Fruit fly (Drosophila melanogaster) whole organism, embryonic: Measurements from ENCODE around the gene gogo.

Source experiments
- Bgb ChIP-seq: fragments of 200-800 bp; sonication (Bioruptor generic); IDR thresholded peaks from 2 replicates; pipeline ENCODE4 v1.3.6; 2022; ENCODE audit warnings: missing biosample characterization, missing genetic modification characterization; ENCODE audit not compliant: partially characterized antibody
- Bteb2 ChIP-seq: fragments of 200-800 bp; sonication (Bioruptor generic); optimal IDR thresholded peaks from 2 replicates; lab custom pipeline; 2016; ENCODE audit warnings: missing biosample characterization, missing genetic modification characterization
- CG11456 ChIP-seq: fragments of 200-800 bp; sonication (Bioruptor generic); IDR thresholded peaks from 3 replicates; pipeline ENCODE4 v1.3.6; 2022; ENCODE audit warnings: missing biosample characterization, missing genetic modification characterization
- CG12236 ChIP-seq: fragments of 200-800 bp; sonication (Bioruptor generic); optimal IDR thresholded peaks from 2 replicates; lab custom pipeline; 2016; ENCODE audit warnings: missing biosample characterization, missing genetic modification characterization
- CG1233 ChIP-seq: fragments of 200-800 bp; sonication (Bioruptor generic); optimal IDR thresholded peaks from 4 replicates; lab custom pipeline; 2018; ENCODE audit warnings: missing biosample characterization, mild to moderate bottlenecking, missing genetic modification characterization
- CG12659 ChIP-seq: fragments of 200-800 bp; sonication (Bioruptor generic); optimal IDR thresholded peaks from 3 replicates; lab custom pipeline; 2017; ENCODE audit warnings: mild to moderate bottlenecking, missing biosample characterization, missing genetic modification reagents, missing genetic modification characterization
- CG13287 ChIP-seq: fragments of 200-800 bp; sonication (Bioruptor generic); IDR thresholded peaks from 2 replicates; pipeline ENCODE4 v1.3.6; 2022; ENCODE audit warnings: missing biosample characterization, missing genetic modification characterization; ENCODE audit not compliant: partially characterized antibody
- CG13894 ChIP-seq: fragments of 200-800 bp; sonication (Bioruptor generic); optimal IDR thresholded peaks from 3 replicates; lab custom pipeline; 2018; ENCODE audit warnings: missing biosample characterization, mild to moderate bottlenecking, missing genetic modification characterization, moderate library complexity
- CG15601 ChIP-seq: fragments of 200-800 bp; sonication (Bioruptor generic); optimal IDR thresholded peaks from 3 replicates; lab custom pipeline; 2019; ENCODE audit warnings: missing biosample characterization, mild to moderate bottlenecking, missing genetic modification characterization, moderate library complexity
- CG16813 ChIP-seq: fragments of 200-800 bp; sonication (Bioruptor generic); IDR thresholded peaks from 3 replicates; pipeline ENCODE4 v1.3.6; 2022; ENCODE audit warnings: missing biosample characterization, missing genetic modification characterization; ENCODE audit not compliant: partially characterized antibody
- CG18262 ChIP-seq: fragments of 200-800 bp; optimal IDR thresholded peaks from 3 replicates; lab custom pipeline; 2019; ENCODE audit warnings: missing biosample characterization, mild to moderate bottlenecking, missing genetic modification characterization, moderate library complexity
- CG2712 ChIP-seq: fragments of 200-800 bp; optimal IDR thresholded peaks from 3 replicates; lab custom pipeline; 2019; ENCODE audit warnings: missing biosample characterization, mild to moderate bottlenecking, missing genetic modification characterization, moderate library complexity
- CG31365 ChIP-seq: fragments of 200-800 bp; sonication (Bioruptor generic); optimal IDR thresholded peaks from 2 replicates; lab custom pipeline; 2018; ENCODE audit warnings: missing biosample characterization, mild to moderate bottlenecking, missing genetic modification characterization
- CG33213 ChIP-seq: fragments of 200-800 bp; sonication (Bioruptor generic); optimal IDR thresholded peaks from 3 replicates; lab custom pipeline; 2016; ENCODE audit warnings: missing biosample characterization, missing genetic modification characterization
- CG4424 ChIP-seq: fragments of 200-800 bp; sonication (Bioruptor generic); optimal IDR thresholded peaks from 3 replicates; lab custom pipeline; 2016; ENCODE audit warnings: missing biosample characterization, missing genetic modification characterization
- CG4854 ChIP-seq: fragments of 200-800 bp; sonication (Bioruptor generic); optimal IDR thresholded peaks from 2 replicates; lab custom pipeline; 2016; ENCODE audit warnings: missing biosample characterization, missing genetic modification characterization, inconsistent platforms
- CG6654 ChIP-seq: fragments of 200-800 bp; sonication (Bioruptor generic); optimal IDR thresholded peaks from 2 replicates; lab custom pipeline; 2017; ENCODE audit warnings: missing biosample characterization, mild to moderate bottlenecking, missing genetic modification characterization
- CG7963 ChIP-seq: fragments of 200-800 bp; sonication (Bioruptor generic); IDR thresholded peaks from 3 replicates; pipeline ENCODE4 v1.3.6; 2022; ENCODE audit warnings: missing biosample characterization, missing genetic modification characterization; ENCODE audit not compliant: partially characterized antibody
- CG9437 ChIP-seq: fragments of 200-800 bp; sonication (Bioruptor generic); optimal IDR thresholded peaks from 2 replicates; lab custom pipeline; 2018; ENCODE audit warnings: missing biosample characterization, mild to moderate bottlenecking, missing genetic modification characterization
- CG9727 ChIP-seq: fragments of 200-800 bp; sonication (Bioruptor generic); optimal IDR thresholded peaks from 3 replicates; lab custom pipeline; 2017; ENCODE audit warnings: missing biosample characterization, mild to moderate bottlenecking, missing genetic modification characterization
- CrebB ChIP-seq: fragments of 200-800 bp; sonication (Bioruptor generic); optimal IDR thresholded peaks from 3 replicates; lab custom pipeline; 2018; ENCODE audit warnings: missing biosample characterization, mild to moderate bottlenecking, missing genetic modification characterization
- Dp ChIP-seq: fragments of 200-800 bp; sonication (Bioruptor generic); optimal IDR thresholded peaks from 2 replicates; lab custom pipeline; 2018; ENCODE audit warnings: missing biosample characterization, mild to moderate bottlenecking, missing genetic modification characterization, moderate library complexity
- Ets65A ChIP-seq: fragments of 200-800 bp; sonication (Bioruptor generic); peaks from one replicate; lab custom pipeline; 2016; ENCODE audit warnings: missing biosample characterization, missing genetic modification characterization
- Ets97D ChIP-seq: fragments of 200-800 bp; sonication (Bioruptor generic); optimal IDR thresholded peaks from 3 replicates; lab custom pipeline; 2016; ENCODE audit warnings: missing biosample characterization, missing genetic modification characterization
- Gsc ChIP-seq: fragments of 200-800 bp; sonication (Bioruptor generic); IDR thresholded peaks from 2 replicates; pipeline ENCODE4 v1.3.6; 2022; ENCODE audit warnings: missing biosample characterization, missing genetic modification characterization
- H15 ChIP-seq: fragments of 200-800 bp; sonication (Bioruptor generic); IDR thresholded peaks from 3 replicates; pipeline ENCODE4 v1.3.6; 2022; ENCODE audit warnings: missing biosample characterization, missing genetic modification characterization
- HLH54F ChIP-seq: fragments of 200-800 bp; sonication (Bioruptor generic); optimal IDR thresholded peaks from 3 replicates; lab custom pipeline; 2016; ENCODE audit warnings: missing biosample characterization, missing genetic modification characterization
- MBD-R2 ChIP-seq: fragments of 200-800 bp; sonication (Bioruptor generic); IDR thresholded peaks from 2 replicates; pipeline ENCODE4 v1.3.6; 2022; ENCODE audit warnings: missing biosample characterization, missing genetic modification characterization
- Med ChIP-seq: fragments of 200-800 bp; sonication (Bioruptor generic); peaks from one replicate; lab custom pipeline; 2016; ENCODE audit warnings: missing biosample characterization, missing genetic modification characterization, mild to moderate bottlenecking, inconsistent platforms, moderate library complexity
- Myb ChIP-seq: fragments of 200-800 bp; sonication (Bioruptor generic); optimal IDR thresholded peaks from 2 replicates; lab custom pipeline; 2016; ENCODE audit warnings: missing biosample characterization, missing genetic modification characterization
- cas ChIP-seq: fragments of 200-800 bp; sonication (Bioruptor generic); IDR thresholded peaks from 2 replicates; pipeline ENCODE4 v1.3.6; 2022; ENCODE audit warnings: missing biosample characterization, missing genetic modification characterization
- gfzf ChIP-seq: fragments of 200-800 bp; sonication (Bioruptor generic); optimal IDR thresholded peaks from 2 replicates; lab custom pipeline; 2016; ENCODE audit warnings: missing biosample characterization, mild to moderate bottlenecking, missing genetic modification characterization, moderate library complexity
- grau ChIP-seq: fragments of 200-800 bp; optimal IDR thresholded peaks from 3 replicates; lab custom pipeline; 2019; ENCODE audit warnings: missing biosample characterization, mild to moderate bottlenecking, missing genetic modification characterization, moderate library complexity
- her ChIP-seq: fragments of 200-800 bp; sonication (Bioruptor generic); optimal IDR thresholded peaks from 2 replicates; lab custom pipeline; 2016; ENCODE audit warnings: missing biosample characterization, missing genetic modification characterization
- insv ChIP-seq, 2 experiments: fragments of 200-800 bp; sonication (Bioruptor generic); optimal IDR thresholded peaks; 3 replicates each; lab custom pipeline; 2016 to 2018; ENCODE audit warnings: missing biosample characterization in 2 of 2, missing genetic modification characterization in 2 of 2
- ken ChIP-seq: fragments of 200-800 bp; sonication (Bioruptor generic); IDR thresholded peaks from 3 replicates; pipeline ENCODE4 v1.3.6; 2022; ENCODE audit warnings: missing biosample characterization, missing genetic modification characterization
- lola ChIP-seq, 3 experiments: fragments of >200 bp in 2 of 3; fragments of 200-800 bp in 1 of 3; sonication (Bioruptor generic) in 1 of 3; optimal IDR thresholded peaks; 2 replicates each; lab custom pipeline; 2017 to 2019; ENCODE audit warnings: missing biosample characterization in 3 of 3, missing genetic modification characterization in 3 of 3, mild to moderate bottlenecking in 1 of 3, moderate library complexity in 1 of 3
- nau ChIP-seq: fragments of 200-800 bp; sonication (Bioruptor generic); optimal IDR thresholded peaks from 3 replicates; lab custom pipeline; 2017; ENCODE audit warnings: missing biosample characterization, mild to moderate bottlenecking, missing genetic modification characterization, missing genetic modification reagents
- nerfin-1 ChIP-seq: fragments of 200-800 bp; sonication (Bioruptor generic); optimal IDR thresholded peaks from 3 replicates; lab custom pipeline; 2019; ENCODE audit warnings: missing biosample characterization, mild to moderate bottlenecking, missing genetic modification characterization, moderate library complexity
- nom ChIP-seq: fragments of 200-800 bp; sonication (Bioruptor generic); optimal IDR thresholded peaks from 2 replicates; lab custom pipeline; 2017; ENCODE audit warnings: missing biosample characterization, missing genetic modification characterization, mild to moderate bottlenecking, moderate library complexity, missing genetic modification reagents
- onecut ChIP-seq: fragments of 200-800 bp; sonication (Bioruptor generic); IDR thresholded peaks from 2 replicates; pipeline ENCODE4 v1.3.6; 2022; ENCODE audit warnings: missing biosample characterization, missing genetic modification characterization
- pho ChIP-seq: fragments of 200-800 bp; sonication (Bioruptor generic); optimal IDR thresholded peaks from 2 replicates; lab custom pipeline; 2016; ENCODE audit warnings: missing biosample characterization, missing genetic modification characterization
- phol ChIP-seq: fragments of 200-800 bp; sonication (Bioruptor generic); optimal IDR thresholded peaks from 3 replicates; lab custom pipeline; 2018; ENCODE audit warnings: missing biosample characterization, mild to moderate bottlenecking, missing genetic modification characterization, moderate library complexity
- stwl ChIP-seq: fragments of 200-800 bp; sonication (Bioruptor generic); optimal IDR thresholded peaks from 3 replicates; lab custom pipeline; 2018; ENCODE audit warnings: missing biosample characterization, mild to moderate bottlenecking, missing genetic modification characterization, moderate library complexity
- sug ChIP-seq: fragments of 200-800 bp; optimal IDR thresholded peaks from 2 replicates; lab custom pipeline; 2019; ENCODE audit warnings: missing biosample characterization, mild to moderate bottlenecking, missing genetic modification characterization, moderate library complexity
- trem ChIP-seq: fragments of 200-800 bp; optimal IDR thresholded peaks from 3 replicates; lab custom pipeline; 2019; ENCODE audit warnings: missing biosample characterization, mild to moderate bottlenecking, missing genetic modification characterization, moderate library complexity
- unc-4 ChIP-seq: fragments of 200-800 bp; sonication (Bioruptor generic); IDR thresholded peaks from 2 replicates; pipeline ENCODE4 v1.3.6; 2022; ENCODE audit warnings: missing biosample characterization, missing genetic modification characterization; ENCODE audit not compliant: partially characterized antibody

The gogo gene

dm6 chr3L:20316956-20317589 lies 22.1 kb upstream of the gogo start, which contains the start of gene Spn77Ba (continued):
- TF ChIP-seq CG12659 (GFP tag; lab: Kevin White, UChicago): no peak
- no peak for TF ChIP-seq CG4854 (GFP tag; lab: Kevin White, UChicago)
- no peak for TF ChIP-seq cas

- TF ChIP-seq HLH54F (GFP tag; lab: Kevin White, UChicago): peak; percentile 31
- peak; percentile 71 for TF ChIP-seq trem (tag; lab: Kevin White, UChicago)
- peak; percentile 6 for TF ChIP-seq CG4424 (GFP tag; lab: Kevin White, UChicago)
- no peak for TF ChIP-seq CG31365 (tag; lab: Kevin White, UChicago)
- TF ChIP-seq gfzf (GFP tag; lab: Kevin White, UChicago): peak; percentile 85
- TF ChIP-seq CG11456 (GFP tag; lab: Robert Waterston, UW): peak; percentile 38; the same call in 1 of the 3 replicates
- peak; percentile 33 for TF ChIP-seq CG15601 (tag; lab: Kevin White, UChicago)
- 0 out of 3 replicates have a peak, but pooled peaks have one; percentile 37 for TF ChIP-seq ken
- TF ChIP-seq CG9437 (GFP tag; lab: Kevin White, UChicago): peak; percentile 7
- no peak for TF ChIP-seq CG7963 (GFP tag; lab: Robert Waterston, UW)
- 0 out of 3 replicates have a peak, but pooled peaks have one; percentile 30 for TF ChIP-seq H15 (GFP tag; lab: Robert Waterston, UW)
- TF ChIP-seq pho (GFP tag; lab: Kevin White, UChicago): peak; percentile 51
- peak; percentile 20 for TF ChIP-seq her
- TF ChIP-seq sug (tag; lab: Kevin White, UChicago): peak; percentile 39
- TF ChIP-seq Ets65A (GFP tag; lab: Kevin White, UChicago): peak; percentile 92
- TF ChIP-seq onecut (GFP tag; lab: Robert Waterston, UW): peak; percentile 99
- TF ChIP-seq Gsc: no peak
- peak; percentile 25 for TF ChIP-seq nerfin-1 (tag; lab: Kevin White, UChicago)
- peak; percentile 42 for TF ChIP-seq grau (tag; lab: Kevin White, UChicago)
- TF ChIP-seq phol (tag; lab: Kevin White, UChicago): peak; percentile 61
- TF ChIP-seq unc-4: 0 out of 2 replicates have a peak, but pooled peaks have one; percentile 40
- peak; percentile 98 for TF ChIP-seq Myb (GFP tag; lab: Kevin White, UChicago)
- TF ChIP-seq stwl (tag; lab: Kevin White, UChicago): peak; percentile 94
- peak; percentile 83 for TF ChIP-seq MBD-R2 (GFP tag; lab: Robert Waterston, UW)
- peak; percentile 90 for TF ChIP-seq Med (GFP tag; lab: Kevin White, UChicago)
- peak; percentile 9 for TF ChIP-seq CG12236 (GFP tag; lab: Kevin White, UChicago)
- TF ChIP-seq CrebB (tag; lab: Kevin White, UChicago): no peak
- TF ChIP-seq CG13287: peak; percentile 37; the same call in 1 of the 2 replicates
- no peak for TF ChIP-seq CG9727 (GFP tag; lab: Kevin White, UChicago)
- peak; percentile 27 for TF ChIP-seq CG2712 (tag; lab: Kevin White, UChicago)
- peak; percentile 20 for TF ChIP-seq nom (GFP tag; lab: Kevin White, UChicago)
- TF ChIP-seq Ets97D: peak; percentile 56
- TF ChIP-seq nau: no peak
- TF ChIP-seq Dp: peak; percentile 78
- TF ChIP-seq Bteb2 (GFP tag; lab: Kevin White, UChicago): peak; percentile 33
- no peak for TF ChIP-seq lola (GFP tag; optimal IDR thresholded peaks at IDR 0.05; lab: Kevin White, UChicago)
- peak; percentile 0 for TF ChIP-seq CG13894 (tag; lab: Kevin White, UChicago)
- TF ChIP-seq CG16813 (GFP tag; lab: Robert Waterston, UW): peak; percentile 36; the same call in 1 of the 3 replicates
- TF ChIP-seq insv (GFP tag; optimal IDR thresholded peaks at IDR 0.05; lab: Kevin White, UChicago): peak in 1 of 2 experiments; percentile 49
- peak; percentile 45; the same call in 1 of the 2 replicates for TF ChIP-seq Bgb
- no peak for TF ChIP-seq CG1233 (GFP tag; lab: Kevin White, UChicago)
- TF ChIP-seq CG6654 (GFP tag; lab: Kevin White, UChicago): no peak
- TF ChIP-seq CG18262 (tag; lab: Kevin White, UChicago): peak; percentile 7
- peak; percentile 60 for TF ChIP-seq CG33213 (GFP tag; lab: Kevin White, UChicago)
Observed at dm6 chr3L:20313469-20313868, 18.5 kb upstream of the gogo start, which contains the start of gene alphaSnap. Gene alphaSnap (plus strand): TSS chr3L:20313632.
